Fruit fly (Drosophila melanogaster) Kc167 (cell line): Measurements from ENCODE around the gene sicily.

Source experiments
- Myc ChIP-seq: fragments of >200 bp; optimal IDR thresholded peaks from 2 replicates; lab custom pipeline; 2017; ENCODE audit warnings: missing external identifiers
- Sin3A ChIP-seq: fragments of >200 bp; optimal IDR thresholded peaks from 2 replicates; lab custom pipeline; 2018; ENCODE audit warnings: missing external identifiers
- h ChIP-seq: fragments of >200 bp; optimal IDR thresholded peaks from 3 replicates; lab custom pipeline; 2018; ENCODE audit warnings: missing external identifiers
- psq ChIP-seq: fragments of >200 bp; optimal IDR thresholded peaks from 2 replicates; lab custom pipeline; 2017; ENCODE audit warnings: missing external identifiers
- ttk ChIP-seq: sonication (Bioruptor generic); optimal IDR thresholded peaks from 2 replicates; lab custom pipeline; 2017; ENCODE audit warnings: missing external identifiers

DNA sequence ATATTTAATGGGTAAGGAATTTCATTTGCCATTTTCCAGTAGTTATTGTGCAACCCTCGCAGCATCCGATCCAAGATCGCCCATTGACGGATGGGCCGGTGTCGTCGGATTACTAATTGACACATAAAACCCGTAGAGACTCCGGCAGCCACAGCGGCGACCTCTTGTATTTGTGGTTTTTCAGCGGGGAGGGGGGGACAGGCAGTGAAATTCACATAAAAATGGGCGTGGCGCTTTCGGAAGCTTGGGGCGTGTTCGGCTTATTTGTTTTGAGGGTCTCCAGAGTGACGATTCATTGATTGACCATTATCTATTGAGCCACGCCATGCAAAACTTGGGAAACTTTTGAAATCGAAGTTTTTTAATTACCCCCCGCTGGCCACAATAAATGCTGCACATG is 42.3 kb upstream of the sicily start:
- no peak for TF ChIP-seq psq (lab: Kevin White, UChicago)
- no peak for TF ChIP-seq Sin3A (lab: Kevin White, UChicago)
- TF ChIP-seq h (lab: Kevin White, UChicago) = no peak
- no peak for TF ChIP-seq Myc (lab: Kevin White, UChicago)
- no peak for TF ChIP-seq ttk
